Fruit fly (Drosophila melanogaster): ENCODE results near the gene comm2.
A peak's percentile ranks its signal among the peaks of the same experiment; 100 is the strongest.

Gene comm2

DNA sequence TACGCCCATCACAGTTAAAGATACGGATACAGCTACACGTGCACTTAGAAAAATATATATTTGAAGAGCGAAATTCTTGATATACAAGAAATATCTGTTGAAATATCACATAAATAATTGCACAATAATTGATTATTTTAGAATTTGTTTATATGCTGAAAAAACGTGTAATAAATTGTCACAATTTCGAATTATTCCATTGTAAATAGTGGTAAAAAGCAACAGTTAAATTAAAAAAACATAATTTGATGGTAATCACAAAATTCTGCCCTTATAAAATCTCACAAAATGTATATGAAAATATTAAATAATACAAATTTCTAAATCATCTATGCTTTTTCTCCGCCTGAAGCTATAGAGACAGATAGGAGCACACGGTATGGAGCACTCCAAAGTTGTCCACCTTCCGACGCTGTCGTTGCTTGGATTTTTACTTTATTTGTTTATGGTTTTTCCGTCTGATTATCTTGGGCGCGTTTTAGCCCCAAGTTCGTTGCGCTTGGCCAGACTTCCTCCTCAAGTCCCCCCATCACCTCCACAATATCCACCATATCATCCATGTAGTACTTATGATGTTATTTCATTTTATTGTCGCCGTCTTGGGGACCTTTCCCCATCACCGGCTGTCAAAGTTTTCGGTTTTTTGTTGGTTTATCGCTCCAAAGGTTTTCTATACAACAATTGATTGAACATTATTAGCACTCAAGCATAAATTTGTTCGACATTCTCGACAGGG is 4.8 kb upstream of the comm2 start (continued):
- peak; percentile 39 for TF ChIP-seq CG3919 (GFP tag; optimal IDR thresholded peaks at IDR 0.05)
- TF ChIP-seq Eip78C (GFP tag): peak; percentile 81
- TF ChIP-seq topi (GFP tag; optimal IDR thresholded peaks at IDR 0.05): peak; percentile 9
- no peak; the same call in none of the 2 replicates for TF ChIP-seq CG15336 (GFP tag; IDR thresholded peaks at IDR 0.05)
- TF ChIP-seq CG11902 (GFP tag; optimal IDR thresholded peaks at IDR 0.05): no peak
- TF ChIP-seq lz (GFP tag; optimal IDR thresholded peaks at IDR 0.05): no peak
- TF ChIP-seq Sox15 (GFP tag; optimal IDR thresholded peaks at IDR 0.05): peak; percentile 9
- no peak for TF ChIP-seq Ets21C (GFP tag; optimal IDR thresholded peaks at IDR 0.05)
- TF ChIP-seq esn (GFP tag; optimal IDR thresholded peaks at IDR 0.05): peak; percentile 32
- TF ChIP-seq Hr39 (GFP tag; optimal IDR thresholded peaks at IDR 0.05): no peak
- TF ChIP-seq CG9139 (GFP tag; optimal IDR thresholded peaks at IDR 0.05): no peak
- peak; percentile 48 for TF ChIP-seq CG8632 (GFP tag; optimal IDR thresholded peaks at IDR 0.05)
- peak; percentile 39 for TF ChIP-seq CG3032 (tag; optimal IDR thresholded peaks at IDR 0.05)
- peak; percentile 62 for TF ChIP-seq pdm3 (GFP tag; optimal IDR thresholded peaks at IDR 0.05)
- no peak for TF ChIP-seq CG6854 (GFP tag; optimal IDR thresholded peaks at IDR 0.05)
- TF ChIP-seq net (GFP tag; optimal IDR thresholded peaks at IDR 0.05): peak; percentile 34
- no peak for TF ChIP-seq eg (GFP tag; IDR thresholded peaks at IDR 0.05)
- TF ChIP-seq Ets96B (tag; optimal IDR thresholded peaks at IDR 0.05): peak; percentile 66
- peak; percentile 10 for TF ChIP-seq Eip75B (GFP tag; optimal IDR thresholded peaks at IDR 0.05)
- TF ChIP-seq achi (GFP tag; optimal IDR thresholded peaks at IDR 0.05): peak; percentile 73
- no peak for TF ChIP-seq CG7368 (GFP tag; optimal IDR thresholded peaks at IDR 0.05)
- TF ChIP-seq fd59A (GFP tag; optimal IDR thresholded peaks at IDR 0.05): peak; percentile 47
- TF ChIP-seq Sox102F (GFP tag; optimal IDR thresholded peaks at IDR 0.05): no peak
- no peak for TF ChIP-seq CG8319 (GFP tag; optimal IDR thresholded peaks at IDR 0.05)
- TF ChIP-seq CG6808 (GFP tag; optimal IDR thresholded peaks at IDR 0.05): peak; percentile 42

DNA sequence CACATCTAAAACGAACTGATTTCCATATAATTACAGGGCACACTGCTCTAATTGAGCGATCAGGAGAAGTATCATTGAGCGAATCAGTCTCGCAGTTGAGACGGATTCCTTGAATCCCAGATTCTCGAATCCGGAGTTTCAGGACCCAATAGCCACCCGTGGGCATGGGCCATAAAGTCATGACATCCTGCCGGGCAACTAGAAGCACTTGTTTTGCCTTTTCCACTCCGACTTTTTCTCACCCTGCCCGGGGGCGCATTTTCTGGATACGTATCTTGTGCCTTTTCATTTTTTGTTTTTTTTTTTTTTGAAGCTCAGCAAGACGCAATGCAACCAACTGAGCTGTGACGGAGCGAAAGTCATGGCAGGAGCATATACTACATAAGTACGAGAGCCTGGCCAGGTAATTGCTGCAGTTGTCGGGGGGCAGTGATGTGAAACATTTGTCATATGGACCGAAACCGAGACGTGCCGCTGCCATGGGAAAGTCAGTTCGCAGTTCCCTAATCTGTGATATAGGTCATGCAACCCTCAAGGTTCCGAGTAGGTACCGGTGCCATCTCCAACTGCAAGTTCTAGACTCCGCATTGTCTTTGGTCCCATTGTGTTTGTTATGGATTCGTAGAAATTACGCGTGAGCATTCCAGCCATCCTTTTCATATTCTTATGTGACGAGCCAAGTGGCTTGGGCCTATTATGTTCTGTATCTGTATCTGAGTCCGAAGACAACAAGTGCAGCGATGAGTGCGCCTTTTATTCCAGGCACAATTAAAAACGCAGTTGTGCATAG is 3.9 kb upstream of the comm2 start:
- no peak for TF ChIP-seq Hr38 (GFP tag; optimal IDR thresholded peaks at IDR 0.05)
- no peak for TF ChIP-seq CG9139 (GFP tag; optimal IDR thresholded peaks at IDR 0.05)
- no peak for TF ChIP-seq CG8632 (GFP tag; optimal IDR thresholded peaks at IDR 0.05)
- TF ChIP-seq CG15336 (GFP tag; IDR thresholded peaks at IDR 0.05): no peak
- no peak for TF ChIP-seq Blimp-1 (GFP tag; optimal IDR thresholded peaks at IDR 0.05)
- no peak for TF ChIP-seq CG32006 (GFP tag; optimal IDR thresholded peaks at IDR 0.05)
- no peak for TF ChIP-seq CG4318 (GFP tag; optimal IDR thresholded peaks at IDR 0.05)
- no peak for TF ChIP-seq svp (GFP tag)
- no peak for TF ChIP-seq spab (GFP tag; optimal IDR thresholded peaks at IDR 0.05)
- no peak for TF ChIP-seq Eip78C (GFP tag)
- no peak for TF ChIP-seq net (GFP tag; optimal IDR thresholded peaks at IDR 0.05)
- no peak for TF ChIP-seq Gug (GFP tag; IDR thresholded peaks at IDR 0.05)
- no peak for TF ChIP-seq CG11294 (GFP tag; IDR thresholded peaks at IDR 0.05)
- no peak for TF ChIP-seq Hr39 (GFP tag; optimal IDR thresholded peaks at IDR 0.05)
- no peak for TF ChIP-seq Ets21C (GFP tag; optimal IDR thresholded peaks at IDR 0.05)
- no peak for TF ChIP-seq CG10631 (GFP tag; optimal IDR thresholded peaks at IDR 0.05)
- TF ChIP-seq vri (GFP tag; optimal IDR thresholded peaks at IDR 0.05): no peak

DNA sequence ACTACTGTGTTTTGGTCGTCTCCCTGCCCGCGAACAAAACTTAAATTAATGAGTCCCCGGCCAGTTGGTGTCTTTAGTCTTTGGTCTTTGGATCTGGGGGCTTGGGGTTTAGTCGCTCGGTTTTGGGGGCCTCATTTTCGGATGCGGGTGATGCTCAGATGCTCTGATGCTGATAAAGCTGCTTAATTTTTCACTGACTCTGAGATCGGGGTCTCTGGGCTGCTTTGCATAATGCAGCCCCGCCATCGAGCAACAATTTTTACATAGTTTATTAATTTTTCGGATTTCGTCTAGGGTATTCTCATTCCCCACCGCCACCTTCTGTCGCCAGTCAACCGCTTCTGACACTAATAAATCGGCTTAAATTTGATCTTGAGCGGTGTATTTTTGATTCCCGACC is 2.5 kb upstream of the comm2 start:
- TF ChIP-seq Lpt (GFP tag; optimal IDR thresholded peaks at IDR 0.05): no peak
- TF ChIP-seq Blimp-1 (GFP tag; optimal IDR thresholded peaks at IDR 0.05): no peak
- TF ChIP-seq CG8632 (GFP tag; optimal IDR thresholded peaks at IDR 0.05): no peak
- TF ChIP-seq eg (GFP tag; IDR thresholded peaks at IDR 0.05): no peak
- TF ChIP-seq dac (GFP tag; optimal IDR thresholded peaks at IDR 0.05): no peak
- no peak for TF ChIP-seq CG7368 (GFP tag; optimal IDR thresholded peaks at IDR 0.05)
- TF ChIP-seq acj6 (GFP tag; optimal IDR thresholded peaks at IDR 0.05): no peak
- no peak for TF ChIP-seq Gug (GFP tag; IDR thresholded peaks at IDR 0.05)
- TF ChIP-seq CG32006 (GFP tag; optimal IDR thresholded peaks at IDR 0.05): no peak
- TF ChIP-seq CG11902 (GFP tag; optimal IDR thresholded peaks at IDR 0.05): no peak
- no peak for TF ChIP-seq Eip75B (GFP tag; optimal IDR thresholded peaks at IDR 0.05)
- TF ChIP-seq fd59A (GFP tag; optimal IDR thresholded peaks at IDR 0.05): no peak
- no peak for TF ChIP-seq dsx (GFP tag; optimal IDR thresholded peaks at IDR 0.05; ENCODE audit: poor library complexity, severe bottlenecking)
- TF ChIP-seq Sox15 (GFP tag; optimal IDR thresholded peaks at IDR 0.05): no peak
- TF ChIP-seq CG34406 (GFP tag; optimal IDR thresholded peaks at IDR 0.05): no peak
- TF ChIP-seq ss (GFP tag; optimal IDR thresholded peaks at IDR 0.05): no peak
- no peak for TF ChIP-seq Hr4 (GFP tag; optimal IDR thresholded peaks at IDR 0.05)
- TF ChIP-seq Sox102F (GFP tag; optimal IDR thresholded peaks at IDR 0.05): no peak
- no peak for TF ChIP-seq CG10631 (GFP tag; optimal IDR thresholded peaks at IDR 0.05)
- TF ChIP-seq Sox14 (GFP tag; optimal IDR thresholded peaks at IDR 0.05): no peak

Data from whole organism, prepupa.